Worm (Caenorhabditis elegans): Measurements from ENCODE around the gene R10F2.4.
A peak's percentile ranks its signal among the peaks of the same experiment; 100 is the strongest.

Gene R10F2.4

DNA sequence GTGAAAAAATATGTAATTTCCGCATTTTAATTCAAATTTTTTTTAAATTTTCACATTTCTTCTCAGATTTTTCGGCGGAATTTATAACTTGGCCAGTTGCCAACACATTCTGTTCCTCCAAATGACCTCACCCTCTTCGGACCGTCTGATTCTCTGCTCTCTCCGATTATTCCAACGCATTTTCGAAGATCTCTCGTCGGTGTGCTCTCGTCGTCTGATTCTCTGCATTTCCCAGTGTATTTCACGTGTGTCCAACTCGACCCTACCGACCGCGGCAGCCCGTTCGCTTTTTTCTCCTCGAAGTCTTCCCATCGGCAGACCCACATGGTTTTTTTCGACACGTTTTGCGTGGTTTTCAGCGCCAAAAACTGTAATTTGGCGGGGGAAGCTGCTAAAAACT lies 24.3 kb upstream of the R10F2.4 start (continued):
- TF ChIP-seq lin-15B (tag; optimal IDR thresholded peaks at IDR 0.05) (no peak), sup-37 (GFP tag; optimal IDR thresholded peaks at IDR 0.05) (no peak), tbx-2 (tag; optimal IDR thresholded peaks at IDR 0.05) (peak; percentile 17), jun-1 (tag; optimal IDR thresholded peaks at IDR 0.05) (no peak), elt-2 (tag; optimal IDR thresholded peaks at IDR 0.05) (no peak), nhr-77 (tag; optimal IDR thresholded peaks at IDR 0.05) (no peak), pqm-1 (tag; optimal IDR thresholded peaks at IDR 0.05) (no peak), ces-1 (GFP tag; optimal IDR thresholded peaks at IDR 0.05) (no peak), dsc-1 (tag; optimal IDR thresholded peaks at IDR 0.05) (no peak), ets-5 (GFP tag; IDR thresholded peaks at IDR 0.05) (no peak), hpl-2 (GFP tag; optimal IDR thresholded peaks at IDR 0.05) (no peak), F16B12.6 (tag; optimal IDR thresholded peaks at IDR 0.05) (peak; percentile 9), unc-86 (tag; optimal IDR thresholded peaks at IDR 0.05) (no peak), hlh-4 (tag; optimal IDR thresholded peaks at IDR 0.05) (no peak), lin-14 (GFP tag; optimal IDR thresholded peaks at IDR 0.05) (peak; percentile 79), ztf-11 (tag; optimal IDR thresholded peaks at IDR 0.05) (no peak), efl-3 (GFP tag; optimal IDR thresholded peaks at IDR 0.05) (no peak), nhr-12 (tag; optimal IDR thresholded peaks at IDR 0.05) (no peak), swsn-7 (tag; optimal IDR thresholded peaks at IDR 0.05) (no peak), nhr-237 (tag; optimal IDR thresholded peaks at IDR 0.05) (no peak), unc-98 (GFP tag; IDR thresholded peaks at IDR 0.05) (no peak), alr-1 (tag; optimal IDR thresholded peaks at IDR 0.05; ENCODE audit: borderline replicate concordance) (no peak), nhr-71 (tag; optimal IDR thresholded peaks at IDR 0.05) (no peak), aly-2 (tag; optimal IDR thresholded peaks at IDR 0.05) (no peak), Y116A8C.19 (tag; optimal IDR thresholded peaks at IDR 0.05; ENCODE audit: borderline replicate concordance) (no peak), sptf-1 (tag; optimal IDR thresholded peaks at IDR 0.05) (no peak), efl-1 (optimal IDR thresholded peaks at IDR 0.05) (peak; percentile 64 to 68), efl-1 (GFP tag; optimal IDR thresholded peaks at IDR 0.05 in 1 of 2) (peak in 1 of 2 experiments; percentile 32), nhr-28 (tag; optimal IDR thresholded peaks at IDR 0.05) (no peak), hlh-17 (GFP tag; optimal IDR thresholded peaks at IDR 0.05; ENCODE audit: borderline replicate concordance) (no peak), lir-3 (tag; optimal IDR thresholded peaks at IDR 0.05; ENCODE audit: poor library complexity) (no peak)

DNA sequence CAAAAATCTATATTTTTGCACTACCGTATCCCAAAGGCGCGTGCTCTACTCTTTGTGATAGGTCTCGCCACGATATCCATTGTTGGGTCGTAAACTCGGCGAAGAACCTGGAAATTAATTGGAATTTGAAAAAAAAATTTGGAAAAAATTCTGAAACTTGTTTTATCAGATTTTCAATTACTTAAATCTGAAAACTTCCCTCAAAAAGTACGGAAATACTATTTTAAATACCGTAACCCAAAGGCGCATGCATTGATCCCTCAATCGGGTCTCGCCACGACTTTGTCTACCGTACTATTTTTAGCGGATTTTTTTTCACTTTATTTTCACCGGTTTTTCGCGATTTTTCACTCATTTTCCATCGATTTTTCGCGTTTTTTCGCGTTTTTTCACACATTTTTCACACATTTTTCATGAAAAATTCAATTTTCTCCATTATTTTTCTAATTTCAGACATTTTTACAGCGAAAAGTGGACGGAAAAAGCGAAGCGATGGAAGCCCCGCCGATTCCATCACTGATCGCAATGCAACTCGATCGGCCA lies 23.8 kb upstream of the R10F2.4 start, which contains the start of gene H05C05.1:
H05C05.1 (plus strand) TSS at position 493 of the 543 bp plus-strand sequence.
- TF ChIP-seq nhr-19 (GFP tag; conservative IDR thresholded peaks at IDR 0.05) (no peak), efl-1 (optimal IDR thresholded peaks at IDR 0.05) (no peak), efl-1 (GFP tag; optimal IDR thresholded peaks at IDR 0.05 in 1 of 2) (peak in 1 of 2 experiments; percentile 71)

DNA sequence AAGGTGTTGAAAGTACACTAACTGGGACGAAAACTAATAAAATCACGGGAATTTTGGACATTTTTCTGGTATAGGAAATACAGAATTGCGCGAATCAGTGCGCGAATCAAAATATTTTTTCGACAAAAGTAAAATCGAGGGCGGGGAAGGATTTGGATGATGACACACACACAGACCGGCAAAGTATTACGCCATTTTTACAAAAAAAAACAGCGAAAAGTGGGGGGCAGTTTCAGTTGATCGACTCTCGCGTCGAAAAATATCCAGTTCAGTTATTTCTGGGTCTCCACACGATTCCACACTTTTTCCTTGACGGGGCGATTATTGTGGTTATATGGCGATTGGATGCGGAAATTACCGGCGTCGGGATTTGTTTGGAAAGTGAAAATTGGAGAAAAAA lies 23.2 kb upstream of the R10F2.4 start, which contains the start of gene H05C05.4:
H05C05.4 (minus strand) TSS at position 101 of the 400 bp plus-strand sequence.
- TF ChIP-seq ceh-82 (tag; optimal IDR thresholded peaks at IDR 0.05) (no peak), blmp-1 (tag; optimal IDR thresholded peaks at IDR 0.05) (peak; percentile 65)

DNA sequence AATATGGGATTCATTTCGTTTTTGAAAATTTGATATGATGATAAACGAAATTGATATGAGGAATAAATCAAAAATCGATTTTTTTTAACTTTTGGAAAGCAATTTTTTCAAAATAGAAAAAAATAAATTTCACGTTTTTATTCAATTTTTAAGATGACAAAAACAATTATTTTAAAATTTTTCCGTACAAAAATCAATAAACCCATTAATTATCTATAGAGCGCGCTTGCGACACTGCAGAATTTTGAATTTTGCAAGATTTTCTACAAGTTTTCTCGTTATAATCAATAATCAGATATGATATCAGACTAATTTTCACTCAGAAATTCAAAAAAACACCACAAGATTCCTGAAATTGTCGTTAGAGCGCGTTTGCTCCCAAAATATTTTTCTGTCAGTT lies 21.1 kb upstream of the R10F2.4 start, which contains the start of gene R10F2.6:
R10F2.6 (minus strand) TSS at position 101 of the 400 bp plus-strand sequence.
- no peak for TF ChIP-seq lin-13 (GFP tag; optimal IDR thresholded peaks at IDR 0.05)
- TF ChIP-seq ceh-8 (GFP tag; optimal IDR thresholded peaks at IDR 0.05): no peak
- no peak for TF ChIP-seq C34B4.2 (tag; optimal IDR thresholded peaks at IDR 0.05)
- no peak for TF ChIP-seq egl-27 (tag; optimal IDR thresholded peaks at IDR 0.05)
- no peak for TF ChIP-seq alr-1 (tag; optimal IDR thresholded peaks at IDR 0.05; ENCODE audit: borderline replicate concordance)
- TF ChIP-seq nhr-85 (tag): no peak
- no peak for TF ChIP-seq blmp-1 (tag; optimal IDR thresholded peaks at IDR 0.05)
- TF ChIP-seq hpl-2 (GFP tag; optimal IDR thresholded peaks at IDR 0.05): no peak
- TF ChIP-seq snu-23 (GFP tag; optimal IDR thresholded peaks at IDR 0.05): no peak
- no peak for TF ChIP-seq elt-3 (tag; optimal IDR thresholded peaks at IDR 0.05)
- no peak for TF ChIP-seq lin-15B (tag; optimal IDR thresholded peaks at IDR 0.05)
- TF ChIP-seq mdl-1 (tag; optimal IDR thresholded peaks at IDR 0.05): no peak
- TF ChIP-seq vab-15 (tag; optimal IDR thresholded peaks at IDR 0.05): no peak
- no peak for TF ChIP-seq tlp-1 (tag; optimal IDR thresholded peaks at IDR 0.05)
- no peak for TF ChIP-seq C16A3.4 (tag; optimal IDR thresholded peaks at IDR 0.05)
- no peak for TF ChIP-seq pax-3 (tag; optimal IDR thresholded peaks at IDR 0.05)
- no peak for TF ChIP-seq unc-30 (tag; optimal IDR thresholded peaks at IDR 0.05)
- TF ChIP-seq nhr-71 (tag; optimal IDR thresholded peaks at IDR 0.05): no peak

Measured in whole organism, L1 larva.